Worm (Caenorhabditis elegans): ENCODE data around the gene fipr-20.

DNA sequence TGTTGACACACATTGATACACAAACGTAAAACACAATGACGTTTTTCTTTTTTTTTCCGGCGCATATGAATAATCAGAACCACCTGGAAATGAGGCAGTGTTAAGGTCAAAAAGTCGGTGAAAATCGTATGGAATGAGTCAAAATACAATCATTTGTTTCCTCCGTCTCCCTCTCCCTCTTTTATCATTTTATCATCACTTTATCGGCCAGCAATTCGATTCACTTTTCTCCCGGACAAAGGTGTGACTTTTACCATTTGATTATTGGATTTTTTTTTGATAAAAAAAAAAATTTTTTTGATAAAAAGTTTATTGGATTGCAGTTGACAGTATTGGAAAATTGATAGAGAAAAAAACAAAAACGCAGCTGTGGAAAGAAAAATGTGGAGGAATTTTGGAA, 16.7 kb upstream of the fipr-20 start:
- TF ChIP-seq F13C5.2 (tag; optimal IDR thresholded peaks at IDR 0.05) (no peak), sea-1 (GFP tag; conservative IDR thresholded peaks at IDR 0.05) (no peak), ama-1 (optimal IDR thresholded peaks at IDR 0.05) (no peak)
